Worm (Caenorhabditis elegans) whole organism, young adult: ENCODE measurements around the gene F32F2.4.

Source experiments
- B0261.1 ChIP-seq: sonication (generic microtip); optimal IDR thresholded peaks from 2 replicates; lab custom pipeline; 2016; ENCODE audit warnings: mild to moderate bottlenecking, missing genetic modification characterization, moderate library complexity, missing compliant biosample characterization
- B0336.3 ChIP-seq: fragments of 200-800 bp; sonication (Bioruptor generic); IDR thresholded peaks from 2 replicates; pipeline ENCODE4 v1.3.6; 2022; ENCODE audit warnings: missing genetic modification characterization, missing compliant biosample characterization
- F33H1.4 ChIP-seq: fragments of 200-800 bp; sonication (Bioruptor generic); IDR thresholded peaks from 2 replicates; pipeline ENCODE4 v1.3.6; 2022; ENCODE audit warnings: missing genetic modification reagents, missing genetic modification characterization, missing compliant biosample characterization
- F52B5.7 ChIP-seq: sonication (generic microtip); optimal IDR thresholded peaks from 2 replicates; lab custom pipeline; 2016; ENCODE audit warnings: mild to moderate bottlenecking, missing genetic modification characterization, missing compliant biosample characterization
- F57C9.4 ChIP-seq: sonication (generic microtip); optimal IDR thresholded peaks from 2 replicates; lab custom pipeline; 2017; ENCODE audit warnings: mild to moderate bottlenecking, missing genetic modification characterization, missing compliant biosample characterization
- T26A5.8 ChIP-seq: sonication (generic microtip); optimal IDR thresholded peaks from 2 replicates; lab custom pipeline; 2016; ENCODE audit warnings: missing genetic modification characterization, missing compliant biosample characterization
- Y53F4B.3 ChIP-seq: fragments of 200-800 bp; sonication (Bioruptor generic); IDR thresholded peaks from 2 replicates; pipeline ENCODE4 v1.3.6; 2022; ENCODE audit warnings: missing genetic modification reagents, missing genetic modification characterization, missing compliant biosample characterization
- Y53G8AR.9 ChIP-seq: fragments of 200-800 bp; sonication (Bioruptor generic); conservative IDR thresholded peaks from 2 replicates; pipeline ENCODE4 v1.3.6; 2022; ENCODE audit warnings: missing genetic modification reagents, missing genetic modification characterization, missing compliant biosample characterization
- Y56A3A.18 ChIP-seq: fragments of 200-800 bp; sonication (Bioruptor generic); IDR thresholded peaks from 2 replicates; pipeline ENCODE4 v1.3.6; 2022; ENCODE audit warnings: missing genetic modification reagents, missing genetic modification characterization, missing compliant biosample characterization
- Y95B8A.8 ChIP-seq: fragments of 200-800 bp; sonication (Bioruptor generic); IDR thresholded peaks from 2 replicates; pipeline ENCODE4 v1.3.6; 2022; ENCODE audit warnings: missing genetic modification reagents, missing genetic modification characterization, missing compliant biosample characterization
- ama-1 ChIP-seq, 3 experiments: fragments of 150-350 bp in 1 of 3; sonication (generic microtip) in 2 of 3; optimal IDR thresholded peaks; 2 replicates each; lab custom pipeline; 2014 to 2018; ENCODE audit warnings: missing biosample characterization in 2 of 3, missing genetic modification characterization in 2 of 3, missing genetic modification reagents in 2 of 3
- atf-7 ChIP-seq: sonication (generic microtip); optimal IDR thresholded peaks from 2 replicates; lab custom pipeline; 2017; ENCODE audit warnings: mild to moderate bottlenecking, missing genetic modification characterization, missing compliant biosample characterization
- bed-1 ChIP-seq: fragments of 200-800 bp; sonication (Bioruptor generic); IDR thresholded peaks from 2 replicates; pipeline ENCODE4 v1.3.6; 2022; ENCODE audit warnings: missing genetic modification reagents, missing genetic modification characterization, missing compliant biosample characterization
- ccch-3 ChIP-seq: fragments of 200-800 bp; sonication (Bioruptor generic); optimal IDR thresholded peaks from 2 replicates; lab custom pipeline; 2018; ENCODE audit warnings: mild to moderate bottlenecking, missing genetic modification characterization, missing compliant biosample characterization
- cebp-1 ChIP-seq, 2 experiments: fragments of 200-800 bp in 1 of 2; sonication (Bioruptor generic) in 1 of 2; sonication (generic microtip) in 1 of 2; IDR thresholded peaks in 1 of 2; optimal IDR thresholded peaks in 1 of 2; 2 replicates each; pipeline versions ENCODE4 v1.3.6 to Lab custom; 2017 to 2022; ENCODE audit warnings: missing compliant biosample characterization in 2 of 2, missing genetic modification characterization in 2 of 2, mild to moderate bottlenecking in 1 of 2, missing genetic modification reagents in 1 of 2, moderate library complexity in 1 of 2
- ceh-40 ChIP-seq: fragments of 200-800 bp; sonication (Bioruptor generic); IDR thresholded peaks from 2 replicates; pipeline ENCODE4 v1.3.6; 2022; ENCODE audit warnings: missing genetic modification characterization, missing compliant biosample characterization
- ceh-91 ChIP-seq: fragments of 200-800 bp; sonication (Bioruptor generic); IDR thresholded peaks from 2 replicates; pipeline ENCODE4 v1.3.6; 2022; ENCODE audit warnings: missing genetic modification reagents, missing genetic modification characterization, missing compliant biosample characterization
- egl-44 ChIP-seq: fragments of 200-800 bp; sonication (Bioruptor generic); IDR thresholded peaks from 2 replicates; pipeline ENCODE4 v1.3.6; 2022; ENCODE audit warnings: missing genetic modification reagents, missing genetic modification characterization, missing compliant biosample characterization
- ekl-4 ChIP-seq: fragments of 200-800 bp; sonication (Bioruptor generic); IDR thresholded peaks from 2 replicates; pipeline ENCODE4 v1.3.6; 2022; ENCODE audit warnings: missing genetic modification reagents, missing genetic modification characterization, missing compliant biosample characterization
- him-1 ChIP-seq: sonication (generic microtip); optimal IDR thresholded peaks from 2 replicates; lab custom pipeline; 2016; ENCODE audit warnings: missing genotype, missing genetic modification reagents, missing genetic modification characterization, missing compliant biosample characterization
- hlh-12 ChIP-seq: sonication (generic microtip); optimal IDR thresholded peaks from 2 replicates; lab custom pipeline; 2016; ENCODE audit warnings: missing genetic modification characterization, missing compliant biosample characterization
- hmg-1.2 ChIP-seq: fragments of 200-800 bp; sonication (Bioruptor generic); IDR thresholded peaks from 2 replicates; pipeline ENCODE4 v1.3.6; 2022; ENCODE audit warnings: missing genetic modification reagents, missing genetic modification characterization, missing compliant biosample characterization
- hrde-1 ChIP-seq: sonication (generic microtip); optimal IDR thresholded peaks from 2 replicates; lab custom pipeline; 2016; ENCODE audit warnings: missing genetic modification characterization, mild to moderate bottlenecking, missing compliant biosample characterization, moderate library complexity, missing genotype, missing genetic modification reagents, borderline replicate concordance
- hsf-1 ChIP-seq: fragments of 200-800 bp; sonication (Bioruptor generic); IDR thresholded peaks from 2 replicates; pipeline ENCODE4 v1.3.6; 2022; ENCODE audit warnings: missing genetic modification reagents, missing genetic modification characterization, missing compliant biosample characterization
- lin-26 ChIP-seq: fragments of 200-800 bp; sonication (Bioruptor generic); IDR thresholded peaks from 2 replicates; pipeline ENCODE4 v1.3.6; 2022; ENCODE audit warnings: missing genetic modification reagents, missing genetic modification characterization, missing compliant biosample characterization
- lsl-1 ChIP-seq: fragments of 200-800 bp; sonication (Bioruptor generic); optimal IDR thresholded peaks from 2 replicates; lab custom pipeline; 2018; ENCODE audit warnings: mild to moderate bottlenecking, missing genetic modification characterization, moderate library complexity, missing compliant biosample characterization
- madf-3 ChIP-seq: fragments of 200-800 bp; sonication (Bioruptor generic); IDR thresholded peaks from 2 replicates; pipeline ENCODE4 v1.3.6; 2022; ENCODE audit warnings: missing genetic modification reagents, missing genetic modification characterization, missing compliant biosample characterization
- madf-6 ChIP-seq: fragments of 200-800 bp; sonication (Bioruptor generic); IDR thresholded peaks from 2 replicates; pipeline ENCODE4 v1.3.6; 2022; ENCODE audit warnings: missing genetic modification reagents, missing genetic modification characterization, missing compliant biosample characterization
- mxl-1 ChIP-seq: sonication (generic microtip); optimal IDR thresholded peaks from 2 replicates; lab custom pipeline; 2016; ENCODE audit warnings: missing genetic modification characterization, missing compliant biosample characterization
- nhr-80 ChIP-seq: sonication (generic microtip); optimal IDR thresholded peaks from 2 replicates; lab custom pipeline; 2016; ENCODE audit warnings: missing genetic modification characterization, missing compliant biosample characterization
- rcor-1 ChIP-seq: fragments of 200-800 bp; sonication (Bioruptor generic); IDR thresholded peaks from 2 replicates; pipeline ENCODE4 v1.3.6; 2022; ENCODE audit warnings: missing genetic modification reagents, missing genetic modification characterization, missing compliant biosample characterization
- repo-1 ChIP-seq: sonication (generic microtip); optimal IDR thresholded peaks from 2 replicates; lab custom pipeline; 2017; ENCODE audit warnings: mild to moderate bottlenecking, missing genetic modification characterization, missing compliant biosample characterization
- rpc-1 ChIP-seq, 2 experiments: fragments of 150-350 bp in 1 of 2; sonication (generic microtip) in 1 of 2; optimal IDR thresholded peaks; 2 replicates each; lab custom pipeline; 2014 to 2018; ENCODE audit warnings: missing biosample characterization in 1 of 2, missing genetic modification characterization in 1 of 2, missing genetic modification reagents in 1 of 2, missing genotype in 1 of 2
- sea-2 ChIP-seq: fragments of 200-800 bp; sonication (Bioruptor generic); IDR thresholded peaks from 2 replicates; pipeline ENCODE4 v1.3.6; 2022; ENCODE audit warnings: missing genetic modification characterization, missing compliant biosample characterization
- snpc-4 ChIP-seq, 5 experiments: fragments of 150-350 bp in 1 of 5; sonication (generic microtip) in 4 of 5; optimal IDR thresholded peaks; 2 replicates each; lab custom pipeline; 2014 to 2018; ENCODE audit warnings: missing genetic modification characterization in 5 of 5, missing biosample characterization in 3 of 5, antibody characterized with exemption in 2 of 5, mild to moderate bottlenecking in 2 of 5, missing compliant biosample characterization in 2 of 5, missing genotype in 2 of 5, moderate library complexity in 2 of 5, missing genetic modification reagents in 1 of 5
- somi-1 ChIP-seq: fragments of 200-800 bp; sonication (Bioruptor generic); optimal IDR thresholded peaks from 2 replicates; lab custom pipeline; 2018; ENCODE audit warnings: mild to moderate bottlenecking, missing genetic modification characterization, missing compliant biosample characterization
- tlf-1 ChIP-seq: fragments of 200-800 bp; sonication (Bioruptor generic); optimal IDR thresholded peaks from 2 replicates; lab custom pipeline; 2018; ENCODE audit warnings: mild to moderate bottlenecking, missing genetic modification characterization, missing compliant biosample characterization
- unc-130 ChIP-seq: sonication (generic microtip); optimal IDR thresholded peaks from 2 replicates; lab custom pipeline; 2016; ENCODE audit warnings: missing genetic modification reagents, missing genetic modification characterization, missing compliant biosample characterization
- xnd-1 ChIP-seq: sonication (generic microtip); optimal IDR thresholded peaks from 2 replicates; lab custom pipeline; 2016; ENCODE audit warnings: missing genotype, missing genetic modification reagents, missing genetic modification characterization, missing compliant biosample characterization
- ztf-25 ChIP-seq: fragments of 200-800 bp; sonication (Bioruptor generic); IDR thresholded peaks from 2 replicates; pipeline ENCODE4 v1.3.6; 2022; ENCODE audit warnings: missing genetic modification reagents, missing genetic modification characterization, missing compliant biosample characterization
- ztf-28 ChIP-seq: fragments of 200-800 bp; sonication (Bioruptor generic); IDR thresholded peaks from 2 replicates; pipeline ENCODE4 v1.3.6; 2022; ENCODE audit warnings: missing genetic modification reagents, missing genetic modification characterization, missing compliant biosample characterization

F32F2.4 gene

DNA sequence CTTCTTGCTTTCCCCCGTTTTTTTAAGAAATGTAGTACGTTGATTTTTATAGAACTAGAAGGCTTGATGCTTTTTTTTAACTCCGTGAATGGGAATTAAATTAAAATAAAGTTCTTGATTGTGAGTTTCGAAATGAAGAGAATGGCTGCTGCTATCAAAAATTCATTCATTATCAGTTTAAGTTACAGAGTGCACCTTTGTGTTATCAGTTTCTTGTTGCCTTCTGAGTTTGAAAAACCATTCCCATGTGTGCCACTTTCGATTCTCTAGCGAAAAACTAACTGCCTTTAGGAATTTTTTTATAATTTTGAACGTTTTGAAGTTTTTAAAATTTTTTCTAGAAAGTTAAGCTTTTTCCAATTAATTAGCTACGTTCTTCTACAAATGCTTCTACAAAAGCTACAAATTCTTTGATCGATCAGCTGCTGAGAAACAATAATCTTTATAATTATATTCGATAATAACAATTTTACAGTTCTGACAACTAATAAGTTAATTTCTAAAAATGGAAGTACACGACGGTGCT is 28.7 kb downstream of the F32F2.4 start, which contains the start of gene C26E1.2:
Gene C26E1.2, plus strand, starts transcription at position 476 of the 526 bp plus-strand sequence.
- TF ChIP-seq ceh-91 (GFP tag; lab: Robert Waterston, UW) (no peak), sea-2 (GFP tag; lab: Robert Waterston, UW) (no peak), cebp-1 (GFP tag; IDR thresholded peaks at IDR 0.05; lab: Robert Waterston, UW) (no peak), cebp-1 (tag; optimal IDR thresholded peaks at IDR 0.05; lab: Kevin White, UChicago) (peak; percentile 15), tlf-1 (GFP tag; lab: Kevin White, UChicago) (no peak), ceh-40 (GFP tag; lab: Robert Waterston, UW) (no peak), nhr-80 (tag; lab: Kevin White, UChicago) (peak; percentile 73)

DNA sequence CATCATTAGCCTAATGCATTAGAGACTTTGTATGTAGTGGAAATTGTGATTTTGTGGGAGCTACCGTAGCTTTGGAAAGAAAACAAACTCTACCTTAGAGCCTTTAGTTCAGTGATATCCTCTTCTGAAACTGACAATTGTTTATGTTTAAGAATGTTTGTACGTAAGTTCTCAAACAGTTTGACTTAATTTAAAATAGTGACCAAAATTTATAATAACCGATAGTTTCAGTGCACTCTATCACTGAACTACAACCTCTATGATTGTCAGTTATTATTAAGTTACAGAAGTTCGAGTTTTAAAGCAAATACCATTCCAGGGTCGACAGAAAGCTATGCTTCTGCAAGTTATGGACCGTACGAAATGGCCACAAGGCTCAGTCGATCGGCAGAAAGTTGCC is 32.6 kb downstream of the F32F2.4 start, which contains the start of gene C50B6.1:
Gene C50B6.1, plus strand, starts transcription at position 301 of the 400 bp plus-strand sequence.
- TF ChIP-seq Y56A3A.18 (GFP tag; lab: Robert Waterston, UW) (no peak), mxl-1 (tag; lab: Kevin White, UChicago) (no peak), bed-1 (GFP tag; lab: Robert Waterston, UW) (no peak), Y53F4B.3 (GFP tag; lab: Robert Waterston, UW) (no peak), atf-7 (tag; lab: Kevin White, UChicago) (no peak), hrde-1 (tag; lab: Kevin White, UChicago) (no peak)

DNA sequence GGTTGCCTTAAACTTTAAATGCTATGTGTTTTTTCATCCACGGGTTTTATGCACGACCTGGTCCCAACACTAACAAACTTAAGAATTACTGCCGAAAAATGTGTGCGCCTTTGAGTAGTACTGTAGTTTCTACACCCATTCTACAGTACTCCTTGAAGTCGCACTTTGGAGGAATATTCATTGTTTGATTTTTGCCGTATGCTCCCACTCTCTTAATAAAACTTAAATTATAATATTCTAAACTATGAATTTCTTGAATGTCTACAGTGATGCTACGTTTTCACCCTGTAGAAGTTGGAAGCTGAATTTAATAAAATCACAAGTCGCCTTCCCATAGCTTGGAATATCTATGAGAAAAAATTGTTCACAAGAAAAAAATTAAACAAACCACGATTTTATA is 33.7 kb downstream of the F32F2.4 start:
- TF ChIP-seq ekl-4 (GFP tag; lab: Robert Waterston, UW) (peak; percentile 72; the same call in 1 of the 2 replicates), T26A5.8 (tag; lab: Kevin White, UChicago) (no peak), ama-1 (optimal IDR thresholded peaks at IDR 0.05; lab: Kevin White, UChicago) (no peak), ama-1 (GFP tag; optimal IDR thresholded peaks at IDR 0.05; lab: Kevin White, UChicago) (no peak), somi-1 (GFP tag; lab: Kevin White, UChicago) (no peak), hlh-12 (tag; lab: Kevin White, UChicago) (no peak), ztf-28 (GFP tag; lab: Robert Waterston, UW) (no peak), tlf-1 (GFP tag; lab: Kevin White, UChicago) (peak; percentile 54), hrde-1 (tag; lab: Kevin White, UChicago) (peak; percentile 78), snpc-4 (GFP tag; optimal IDR thresholded peaks at IDR 0.05; lab: Kevin White, UChicago) (peak; percentile 10), snpc-4 (tag; optimal IDR thresholded peaks at IDR 0.05; lab: Kevin White, UChicago) (peak in 1 of 4 experiments; percentile 21), F57C9.4 (tag; lab: Kevin White, UChicago) (no peak), rcor-1 (0 out of 2 replicates have a peak, but pooled peaks have one; percentile 14), F33H1.4 (peak; percentile 29), Y53G8AR.9 (GFP tag; lab: Robert Waterston, UW) (peak; percentile 43; the same call in 1 of the 2 replicates), cebp-1 (GFP tag; IDR thresholded peaks at IDR 0.05; lab: Robert Waterston, UW) (no peak), cebp-1 (tag; optimal IDR thresholded peaks at IDR 0.05; lab: Kevin White, UChicago) (peak; percentile 17), unc-130 (GFP tag; lab: Kevin White, UChicago) (peak; percentile 13), lsl-1 (GFP tag; lab: Kevin White, UChicago) (peak; percentile 24), repo-1 (tag; lab: Kevin White, UChicago) (peak; percentile 20), F52B5.7 (peak; percentile 21), egl-44 (no peak), xnd-1 (tag; lab: Kevin White, UChicago) (peak; percentile 11), ccch-3 (no peak), madf-6 (GFP tag; lab: Robert Waterston, UW) (peak; percentile 75), hsf-1 (GFP tag; lab: Robert Waterston, UW) (peak; percentile 68), hmg-1.2 (GFP tag; lab: Robert Waterston, UW) (peak; percentile 36; the same call in 1 of the 2 replicates), madf-3 (GFP tag; lab: Robert Waterston, UW) (peak; percentile 63; the same call in 1 of the 2 replicates), lin-26 (GFP tag; lab: Robert Waterston, UW) (no peak), ceh-40 (GFP tag; lab: Robert Waterston, UW) (no peak), Y95B8A.8 (GFP tag; lab: Robert Waterston, UW) (0 out of 2 replicates have a peak, but pooled peaks have one; percentile 48), rpc-1 (optimal IDR thresholded peaks at IDR 0.05; lab: Kevin White, UChicago) (no peak), rpc-1 (tag; optimal IDR thresholded peaks at IDR 0.05; lab: Kevin White, UChicago) (no peak), him-1 (no peak), B0261.1 (tag; lab: Kevin White, UChicago) (no peak), B0336.3 (GFP tag; lab: Robert Waterston, UW) (peak; percentile 47; the same call in 1 of the 2 replicates), ztf-25 (0 out of 2 replicates have a peak, but pooled peaks have one; percentile 53)
